Fruit fly (Drosophila melanogaster): ENCODE data around the gene CG7065.

The CG7065 gene

DNA sequence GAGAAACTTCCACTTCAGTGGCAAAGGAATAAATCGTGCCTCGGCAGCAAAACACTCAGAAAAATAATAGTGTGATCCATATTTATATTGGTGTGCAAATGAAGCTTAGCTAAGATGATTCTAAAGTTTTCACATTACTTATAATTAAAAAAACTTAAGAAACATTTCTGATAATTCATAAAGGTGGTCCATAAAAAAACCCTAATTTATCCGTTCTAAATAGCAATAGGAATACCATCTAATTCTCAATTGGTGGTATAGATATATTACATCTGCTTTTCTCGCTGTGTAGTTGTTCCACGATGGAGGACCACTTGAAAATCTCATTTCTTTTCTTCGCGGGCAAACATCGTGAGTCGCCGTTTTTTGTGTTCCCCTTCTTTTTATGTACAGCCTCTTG lies 12.8 kb downstream of the CG7065 start:
- no peak for TF ChIP-seq fd96Ca (GFP tag; IDR thresholded peaks at IDR 0.05)
- TF ChIP-seq CG14655 (GFP tag; optimal IDR thresholded peaks at IDR 0.05) = peak; percentile 82
- TF ChIP-seq D1 (tag; optimal IDR thresholded peaks at IDR 0.05) = peak; percentile 68
- peak; percentile 24 for TF ChIP-seq gl (tag; optimal IDR thresholded peaks at IDR 0.05)
- TF ChIP-seq CG17806 (tag; optimal IDR thresholded peaks at IDR 0.05) = peak; percentile 79
- no peak for TF ChIP-seq EcR (GFP tag; optimal IDR thresholded peaks at IDR 0.05)
- TF ChIP-seq Ets98B (GFP tag; IDR thresholded peaks at IDR 0.05) = peak; percentile 23; the same call in 1 of the 2 replicates
- no peak for TF ChIP-seq CG12605 (GFP tag; IDR thresholded peaks at IDR 0.05)
- no peak for TF ChIP-seq CG10348 (GFP tag; IDR thresholded peaks at IDR 0.05)
- TF ChIP-seq CG34367 (tag; optimal IDR thresholded peaks at IDR 0.05) = peak; percentile 48
- TF ChIP-seq Pif1B (GFP tag; optimal IDR thresholded peaks at IDR 0.05) = peak; percentile 31
- TF ChIP-seq CG8301 (tag; optimal IDR thresholded peaks at IDR 0.05) = peak; percentile 80
- TF ChIP-seq CG13204 (GFP tag; optimal IDR thresholded peaks at IDR 0.05) = no peak
- TF ChIP-seq Pif1A (GFP tag; optimal IDR thresholded peaks at IDR 0.05) = peak; percentile 48
- TF ChIP-seq CG8159 (tag; optimal IDR thresholded peaks at IDR 0.05) = peak; percentile 86
- TF ChIP-seq Snoo (tag; optimal IDR thresholded peaks at IDR 0.05) = peak; percentile 57
- TF ChIP-seq CG32121 (GFP tag; IDR thresholded peaks at IDR 0.05) = peak; percentile 53; the same call in 1 of the 2 replicates
- peak; percentile 82 for TF ChIP-seq CG15710 (tag; optimal IDR thresholded peaks at IDR 0.05)
- peak; percentile 54; the same call in 2 of the 3 replicates for TF ChIP-seq CG4496 (GFP tag; IDR thresholded peaks at IDR 0.05)
- no peak for TF ChIP-seq rn (GFP tag; IDR thresholded peaks at IDR 0.05)
- TF ChIP-seq CG9948 (tag; optimal IDR thresholded peaks at IDR 0.05) = peak; percentile 78

DNA sequence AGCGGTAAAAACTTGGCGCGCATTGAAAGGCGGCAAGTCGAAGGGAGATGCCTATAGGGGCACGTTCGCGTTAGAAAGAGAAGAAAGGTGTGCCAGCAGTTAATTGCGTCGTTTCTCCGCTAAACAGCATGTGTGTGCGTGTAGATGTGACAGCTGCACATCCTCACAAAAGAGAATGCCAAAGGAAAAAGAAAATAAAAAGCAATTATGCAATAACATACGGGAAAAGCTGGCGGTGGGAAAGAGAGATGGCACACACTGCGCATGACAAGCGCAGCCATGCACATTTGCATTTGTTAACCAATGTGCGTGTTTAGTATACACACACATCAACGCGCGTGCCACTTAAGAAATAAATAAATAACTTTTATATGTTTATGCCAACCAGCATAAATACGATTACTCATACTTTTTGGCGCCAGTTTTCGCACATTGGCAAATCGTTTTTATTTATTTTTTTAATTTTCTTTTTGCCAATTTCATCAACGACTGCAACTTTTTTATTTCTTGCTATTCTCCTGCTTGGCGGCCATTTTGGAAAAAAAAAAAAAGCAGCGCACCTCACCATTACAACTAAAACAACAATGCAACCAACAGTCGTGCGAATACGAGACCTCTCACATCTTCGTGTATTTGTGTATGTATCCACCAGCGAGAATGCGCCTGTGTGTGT lies 13.6 kb downstream of the CG7065 start:
- TF ChIP-seq CG8159 (tag; optimal IDR thresholded peaks at IDR 0.05) (peak; percentile 25), D1 (tag; optimal IDR thresholded peaks at IDR 0.05) (no peak), CG34367 (tag; optimal IDR thresholded peaks at IDR 0.05) (peak; percentile 49), gl (tag; optimal IDR thresholded peaks at IDR 0.05) (peak; percentile 53), fd96Ca (GFP tag; IDR thresholded peaks at IDR 0.05) (peak; percentile 46; the same call in 2 of the 3 replicates), CG14655 (GFP tag; optimal IDR thresholded peaks at IDR 0.05) (peak; percentile 54), CG32121 (GFP tag; IDR thresholded peaks at IDR 0.05) (peak; percentile 23), EcR (GFP tag; optimal IDR thresholded peaks at IDR 0.05) (no peak), CG17806 (tag; optimal IDR thresholded peaks at IDR 0.05) (no peak), Pif1A (GFP tag; optimal IDR thresholded peaks at IDR 0.05) (peak; percentile 50), rn (GFP tag; IDR thresholded peaks at IDR 0.05) (no peak), CG13204 (GFP tag; optimal IDR thresholded peaks at IDR 0.05) (peak; percentile 41), CG8301 (tag; optimal IDR thresholded peaks at IDR 0.05) (peak; percentile 12), Snoo (tag; optimal IDR thresholded peaks at IDR 0.05) (no peak), CG15710 (tag; optimal IDR thresholded peaks at IDR 0.05) (peak; percentile 31), CG4496 (GFP tag; IDR thresholded peaks at IDR 0.05) (peak; percentile 31; the same call in 1 of the 3 replicates), CG12605 (GFP tag; IDR thresholded peaks at IDR 0.05) (peak; percentile 29), CG9948 (tag; optimal IDR thresholded peaks at IDR 0.05) (peak; percentile 9), Pif1B (GFP tag; optimal IDR thresholded peaks at IDR 0.05) (peak; percentile 55), Ets98B (GFP tag; IDR thresholded peaks at IDR 0.05) (no peak), CG10348 (GFP tag; IDR thresholded peaks at IDR 0.05) (no peak)

DNA sequence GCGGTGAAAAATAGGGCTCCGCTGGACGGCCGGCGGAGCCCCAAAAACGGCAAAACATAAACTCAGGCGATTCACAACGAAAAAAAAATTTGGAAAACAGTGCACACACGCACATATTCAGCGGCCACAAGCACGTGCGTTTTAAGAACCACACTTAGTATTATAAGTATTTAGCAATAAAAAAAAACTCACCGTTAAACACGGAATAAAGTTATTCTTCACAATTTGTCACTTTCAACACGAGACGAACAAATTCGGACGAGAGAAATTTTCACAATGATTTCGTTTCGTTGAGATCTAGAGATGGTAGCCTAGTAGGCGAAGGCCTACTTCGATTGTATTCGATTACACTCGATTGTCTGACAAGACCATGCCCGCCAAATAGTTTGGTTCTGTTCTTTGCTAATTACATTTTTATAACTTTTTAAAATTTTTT lies 14.1 kb downstream of the CG7065 start, which contains the start of gene His3.3B:
Gene His3.3B, minus strand, starts transcription at position 282 of the 436 bp plus-strand sequence.
- no peak for TF ChIP-seq Pif1A (GFP tag; optimal IDR thresholded peaks at IDR 0.05)
- no peak for TF ChIP-seq CG15710 (tag; optimal IDR thresholded peaks at IDR 0.05)
- TF ChIP-seq CG10348 (GFP tag; IDR thresholded peaks at IDR 0.05) = no peak
- TF ChIP-seq CG12605 (GFP tag; IDR thresholded peaks at IDR 0.05) = no peak
- no peak for TF ChIP-seq fd96Ca (GFP tag; IDR thresholded peaks at IDR 0.05)
- no peak for TF ChIP-seq D1 (tag; optimal IDR thresholded peaks at IDR 0.05)
- TF ChIP-seq CG9948 (tag; optimal IDR thresholded peaks at IDR 0.05) = no peak
- no peak for TF ChIP-seq CG34367 (tag; optimal IDR thresholded peaks at IDR 0.05)
- TF ChIP-seq Ets98B (GFP tag; IDR thresholded peaks at IDR 0.05) = no peak; the same call in 1 of the 2 replicates
- no peak for TF ChIP-seq Pif1B (GFP tag; optimal IDR thresholded peaks at IDR 0.05)
- no peak for TF ChIP-seq Snoo (tag; optimal IDR thresholded peaks at IDR 0.05)
- TF ChIP-seq EcR (GFP tag; optimal IDR thresholded peaks at IDR 0.05) = no peak
- TF ChIP-seq CG8301 (tag; optimal IDR thresholded peaks at IDR 0.05) = no peak
- TF ChIP-seq CG14655 (GFP tag; optimal IDR thresholded peaks at IDR 0.05) = no peak
- TF ChIP-seq CG17806 (tag; optimal IDR thresholded peaks at IDR 0.05) = no peak
- no peak; the same call in 1 of the 2 replicates for TF ChIP-seq CG32121 (GFP tag; IDR thresholded peaks at IDR 0.05)
- no peak for TF ChIP-seq gl (tag; optimal IDR thresholded peaks at IDR 0.05)
- TF ChIP-seq rn (GFP tag; IDR thresholded peaks at IDR 0.05) = no peak

DNA sequence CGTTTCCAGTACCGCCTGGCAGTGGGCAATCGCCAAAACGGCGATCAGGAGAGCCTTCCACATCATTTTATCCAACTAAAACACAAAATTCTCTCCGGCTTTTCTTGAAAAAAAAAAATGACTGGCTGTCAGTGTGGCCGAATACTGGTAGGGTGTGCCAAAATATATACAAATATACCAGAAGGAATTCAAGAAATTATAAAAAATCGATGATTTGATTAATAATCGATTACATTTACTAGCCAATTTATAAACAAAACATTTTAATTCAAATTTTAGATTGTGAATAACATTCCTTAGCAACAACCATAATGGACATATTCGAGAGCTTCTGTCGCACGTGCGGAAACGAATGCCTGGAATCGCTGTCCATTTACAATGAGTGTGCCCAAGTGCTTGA lies 16.1 kb downstream of the CG7065 start, which contains the start of the genes Ost48 and Dlip1:
Gene Ost48, minus strand, starts transcription at position 150 of the 400 bp plus-strand sequence.
Gene Dlip1, plus strand, starts transcription at position 257 of the 400 bp plus-strand sequence.
- TF ChIP-seq CG15710 (tag; optimal IDR thresholded peaks at IDR 0.05) (no peak), Snoo (tag; optimal IDR thresholded peaks at IDR 0.05) (no peak), D1 (tag; optimal IDR thresholded peaks at IDR 0.05) (no peak), EcR (GFP tag; optimal IDR thresholded peaks at IDR 0.05) (no peak), CG10348 (GFP tag; IDR thresholded peaks at IDR 0.05) (no peak), CG34367 (tag; optimal IDR thresholded peaks at IDR 0.05) (no peak), rn (GFP tag; IDR thresholded peaks at IDR 0.05) (no peak)

DNA sequence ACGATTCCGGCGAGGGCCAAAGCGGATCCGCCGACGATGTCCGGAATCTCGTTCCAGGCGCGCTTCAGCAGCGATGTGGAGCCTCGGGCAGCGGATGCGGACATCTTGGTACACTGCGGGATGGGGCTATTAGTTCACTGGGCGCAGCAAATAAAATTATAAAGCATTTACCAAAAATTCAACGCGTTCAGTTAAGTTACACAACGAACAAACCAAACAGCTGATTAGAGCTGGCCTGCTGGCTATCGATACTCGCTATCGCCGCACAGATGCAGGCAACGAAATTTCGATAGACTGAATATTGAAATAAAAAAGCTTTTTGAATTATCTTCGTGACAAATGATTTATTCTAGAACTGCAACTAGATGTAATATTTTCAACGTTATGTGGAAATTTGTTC lies 17.4 kb downstream of the CG7065 start, which contains the start of gene NdufA3:
Gene NdufA3, minus strand, starts transcription at position 317 of the 400 bp plus-strand sequence.
- no peak for TF ChIP-seq Ets98B (GFP tag; IDR thresholded peaks at IDR 0.05)
- TF ChIP-seq CG32121 (GFP tag; IDR thresholded peaks at IDR 0.05) = no peak
- TF ChIP-seq CG14655 (GFP tag; optimal IDR thresholded peaks at IDR 0.05) = no peak
- TF ChIP-seq CG34367 (tag; optimal IDR thresholded peaks at IDR 0.05) = no peak
- TF ChIP-seq rn (GFP tag; IDR thresholded peaks at IDR 0.05) = no peak

Measured in whole organism, pupa.